Worm (Caenorhabditis elegans) whole organism, L2 larva: Measurements from ENCODE around the gene Y47D3B.4.

Experiments
- nhr-11 ChIP-seq: fragments of 150-350 bp; optimal IDR thresholded peaks from 2 replicates; lab custom pipeline; 2014; ENCODE audit warnings: missing biosample characterization, missing genetic modification characterization
- snpc-4 ChIP-seq: fragments of 150-350 bp; optimal IDR thresholded peaks from 2 replicates; lab custom pipeline; 2014; ENCODE audit warnings: missing biosample characterization, missing genetic modification characterization

- TF ChIP-seq snpc-4 (tag; lab: Kevin White, UChicago) (no peak), nhr-11 (tag; lab: Kevin White, UChicago) (no peak)
Observed at ce11 chrIII:11444796-11445386, 39.7 kb downstream of the Y47D3B.4 start.
